Fruit fly (Drosophila melanogaster): ENCODE results near the gene Nup358.

dm6 chr3R:25238771-25239700 lies 10.1 kb upstream of the Nup358 start:
- no peak for TF ChIP-seq CG8478 (optimal IDR thresholded peaks at IDR 0.05)
- no peak for TF ChIP-seq psq (optimal IDR thresholded peaks at IDR 0.05)
- no peak for TF ChIP-seq usp (GFP tag; optimal IDR thresholded peaks at IDR 0.05)
- TF ChIP-seq pan (optimal IDR thresholded peaks at IDR 0.05), result no peak
- TF ChIP-seq EcR (GFP tag; optimal IDR thresholded peaks at IDR 0.05), result no peak
- no peak for TF ChIP-seq Dll (optimal IDR thresholded peaks at IDR 0.05)

All from whole organism.